Worm (Caenorhabditis elegans): ENCODE measurements around the gene H37A05.2.

The H37A05.2 gene

ce11 chrV:13655202-13655764, 21.2 kb upstream of the H37A05.2 start (continued):
- TF ChIP-seq ztf-18 (tag; optimal IDR thresholded peaks at IDR 0.05) (no peak), ceh-100 (GFP tag; IDR thresholded peaks at IDR 0.05) (no peak), ztf-3 (GFP tag; optimal IDR thresholded peaks at IDR 0.05) (no peak), ztf-28 (GFP tag; IDR thresholded peaks at IDR 0.05) (no peak), madf-6 (GFP tag; IDR thresholded peaks at IDR 0.05) (no peak), snpc-3.4 (tag; optimal IDR thresholded peaks at IDR 0.05) (no peak), let-526 (GFP tag; IDR thresholded peaks at IDR 0.05) (0 out of 2 replicates have a peak, but pooled peaks have one; percentile 9), ceh-91 (GFP tag; IDR thresholded peaks at IDR 0.05) (no peak), unc-62 (GFP tag; optimal IDR thresholded peaks at IDR 0.05) (no peak), tbx-9 (tag; optimal IDR thresholded peaks at IDR 0.05; ENCODE audit: borderline replicate concordance) (no peak), C17E4.6 (GFP tag; IDR thresholded peaks at IDR 0.05) (no peak), nhr-27 (tag; optimal IDR thresholded peaks at IDR 0.05) (no peak), lir-1 (GFP tag; conservative IDR thresholded peaks at IDR 0.05) (no peak), ceh-40 (GFP tag; IDR thresholded peaks at IDR 0.05) (0 out of 2 replicates have a peak, but pooled peaks have one; percentile 53), lag-1 (GFP tag; IDR thresholded peaks at IDR 0.05) (no peak), egl-44 (GFP tag; IDR thresholded peaks at IDR 0.05) (no peak), snpc-1.3 (tag; optimal IDR thresholded peaks at IDR 0.05; ENCODE audit: insufficient read depth) (no peak), ztf-25 (GFP tag; IDR thresholded peaks at IDR 0.05) (no peak), attf-6 (GFP tag; IDR thresholded peaks at IDR 0.05) (no peak), unc-130 (GFP tag; optimal IDR thresholded peaks at IDR 0.05) (no peak), rpc-1 (optimal IDR thresholded peaks at IDR 0.05) (no peak), rpc-1 (tag; optimal IDR thresholded peaks at IDR 0.05) (no peak), sptf-2 (GFP tag; optimal IDR thresholded peaks at IDR 0.05) (no peak), hmg-1.2 (GFP tag; IDR thresholded peaks at IDR 0.05) (peak; percentile 39), dpl-1 (GFP tag; optimal IDR thresholded peaks at IDR 0.05) (no peak), bed-1 (GFP tag; IDR thresholded peaks at IDR 0.05) (no peak), F10E7.11 (tag; optimal IDR thresholded peaks at IDR 0.05) (no peak), F57A8.1 (GFP tag; optimal IDR thresholded peaks at IDR 0.05) (no peak), lin-26 (GFP tag; IDR thresholded peaks at IDR 0.05) (no peak), F33H1.4 (GFP tag; IDR thresholded peaks at IDR 0.05) (no peak), athp-1 (tag; optimal IDR thresholded peaks at IDR 0.05) (no peak), nfyb-1 (GFP tag; IDR thresholded peaks at IDR 0.05) (0 out of 2 replicates have a peak, but pooled peaks have one; percentile 46), rcor-1 (GFP tag; IDR thresholded peaks at IDR 0.05) (0 out of 2 replicates have a peak, but pooled peaks have one; percentile 13), Y56A3A.18 (GFP tag; IDR thresholded peaks at IDR 0.05) (no peak; the same call in none of the 2 replicates), rec-8 (tag; optimal IDR thresholded peaks at IDR 0.05) (no peak), F37B4.10 (GFP tag; IDR thresholded peaks at IDR 0.05) (no peak), attf-3 (GFP tag; conservative IDR thresholded peaks at IDR 0.05) (no peak), F52B5.7 (tag; optimal IDR thresholded peaks at IDR 0.05) (no peak), Y67H2A.10 (GFP tag; conservative IDR thresholded peaks at IDR 0.05) (no peak), F22D6.2 (tag; optimal IDR thresholded peaks at IDR 0.05) (no peak), T26A5.8 (tag; optimal IDR thresholded peaks at IDR 0.05) (no peak), tbp1 (GFP tag; optimal IDR thresholded peaks at IDR 0.05) (no peak), akir-1 (GFP tag; optimal IDR thresholded peaks at IDR 0.05) (no peak), atf-7 (tag; optimal IDR thresholded peaks at IDR 0.05) (no peak), die-1 (tag; optimal IDR thresholded peaks at IDR 0.05) (no peak), ccch-3 (GFP tag; optimal IDR thresholded peaks at IDR 0.05) (no peak), egrh-3 (GFP tag; IDR thresholded peaks at IDR 0.05) (peak; percentile 79), ztf-6 (GFP tag; IDR thresholded peaks at IDR 0.05) (no peak), Y79H2A.3 (GFP tag; conservative IDR thresholded peaks at IDR 0.05) (0 out of 2 replicates have a peak, but pooled peaks have one; percentile 27)
